Worm (Caenorhabditis elegans) whole organism, early embryonic: ENCODE results near the gene srh-138.
"Not testable (repeated sequence)": the region's sequence is repeated elsewhere in the genome, so short reads cannot be mapped to it uniquely, and the experiment has no call there.

ENCODE experiments used
- B0310.2 ChIP-seq: sonication (generic microtip); optimal IDR thresholded peaks from 2 replicates; lab custom pipeline; 2016; ENCODE audit warnings: mild to moderate bottlenecking, missing genetic modification characterization, missing compliant biosample characterization
- F13C5.2 ChIP-seq: sonication (generic microtip); optimal IDR thresholded peaks from 2 replicates; lab custom pipeline; 2017; ENCODE audit warnings: mild to moderate bottlenecking, missing genetic modification characterization, inconsistent platforms, missing compliant biosample characterization
- aly-1 ChIP-seq: sonication (generic microtip); optimal IDR thresholded peaks from 2 replicates; lab custom pipeline; 2016; ENCODE audit warnings: missing genetic modification characterization, missing compliant biosample characterization
- ama-1 ChIP-seq: fragments of 150-350 bp; optimal IDR thresholded peaks from 2 replicates; lab custom pipeline; 2014
- ceh-13 ChIP-seq: fragments of 200-800 bp; sonication (Bioruptor generic); optimal IDR thresholded peaks from 2 replicates; lab custom pipeline; 2018; ENCODE audit warnings: mild to moderate bottlenecking, missing genetic modification characterization, missing compliant biosample characterization
- ceh-36 ChIP-seq: sonication (generic microtip); optimal IDR thresholded peaks from 2 replicates; lab custom pipeline; 2016; ENCODE audit warnings: missing genetic modification characterization, inconsistent platforms, missing compliant biosample characterization
- ets-7 ChIP-seq: sonication (generic microtip); optimal IDR thresholded peaks from 2 replicates; lab custom pipeline; 2016; ENCODE audit warnings: missing genotype, missing genetic modification characterization, missing compliant biosample characterization
- flt-1 ChIP-seq: fragments of 200-800 bp; sonication (Bioruptor generic); IDR thresholded peaks from 2 replicates; pipeline ENCODE4 v1.3.6; 2022; ENCODE audit warnings: missing genetic modification characterization, missing compliant biosample characterization
- hmbx-1 ChIP-seq: sonication (generic microtip); optimal IDR thresholded peaks from 2 replicates; lab custom pipeline; 2016; ENCODE audit warnings: mild to moderate bottlenecking, missing genetic modification characterization, missing compliant biosample characterization
- hmg-4 ChIP-seq: fragments of 200-800 bp; sonication (Bioruptor generic); optimal IDR thresholded peaks from 2 replicates; lab custom pipeline; 2018; ENCODE audit warnings: mild to moderate bottlenecking, missing genetic modification characterization, missing compliant biosample characterization
- hnd-1 ChIP-seq: sonication (generic microtip); optimal IDR thresholded peaks from 2 replicates; lab custom pipeline; 2016; ENCODE audit warnings: missing genetic modification characterization, missing compliant biosample characterization
- pes-1 ChIP-seq: fragments of 200-800 bp; sonication (Bioruptor generic); IDR thresholded peaks from 2 replicates; pipeline ENCODE4 v1.3.6; 2022; ENCODE audit warnings: missing genetic modification reagents, missing genetic modification characterization, missing compliant biosample characterization
- scrt-1 ChIP-seq: fragments of 200-800 bp; sonication (Bioruptor generic); IDR thresholded peaks from 2 replicates; pipeline ENCODE4 v1.3.6; 2022; ENCODE audit warnings: missing genetic modification characterization, missing compliant biosample characterization
- sea-1 ChIP-seq: fragments of 200-800 bp; sonication (Bioruptor generic); conservative IDR thresholded peaks from 2 replicates; pipeline ENCODE4 v1.3.6; 2022; ENCODE audit warnings: missing genetic modification characterization, missing compliant biosample characterization
- tbx-11 ChIP-seq: fragments of 200-800 bp; sonication (Bioruptor generic); IDR thresholded peaks from 2 replicates; pipeline ENCODE4 v1.3.6; 2022; ENCODE audit warnings: missing genetic modification characterization, missing compliant biosample characterization
- tbx-37 ChIP-seq: fragments of 200-800 bp; sonication (Bioruptor generic); conservative IDR thresholded peaks from 2 replicates; pipeline ENCODE4 v1.3.6; 2022; ENCODE audit warnings: missing genetic modification reagents, missing genetic modification characterization, missing compliant biosample characterization
- tra-4 ChIP-seq: sonication (generic microtip); optimal IDR thresholded peaks from 2 replicates; lab custom pipeline; 2017; ENCODE audit warnings: missing genetic modification characterization, missing compliant biosample characterization

The srh-138 gene

DNA sequence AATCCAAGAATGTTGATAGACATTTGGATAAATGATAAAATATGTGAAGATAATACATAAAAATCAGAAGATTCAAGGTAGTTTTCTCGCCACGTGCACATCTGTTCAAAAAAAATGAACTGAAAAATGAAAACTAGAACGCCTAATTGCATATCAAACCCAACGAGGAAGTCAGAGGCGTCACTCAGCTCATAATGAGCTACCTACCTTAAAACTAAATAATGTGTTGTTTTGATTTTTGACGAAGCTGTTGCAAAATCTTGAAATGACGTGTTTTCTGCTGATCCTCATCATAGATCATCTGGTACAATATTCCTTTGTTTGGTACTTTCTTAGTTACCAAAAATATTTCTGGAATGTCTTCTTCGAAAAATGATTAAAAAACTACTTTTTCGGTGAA, at the start of gene srh-138:
srh-138 (minus strand) TSS at position 101 of the 400 bp plus-strand sequence.
- TF ChIP-seq hmbx-1 (tag; lab: Kevin White, UChicago), result no peak
- no peak for TF ChIP-seq tra-4 (tag; lab: Kevin White, UChicago)
- TF ChIP-seq B0310.2, result no peak
- TF ChIP-seq scrt-1 (GFP tag; lab: Robert Waterston, UW), result no peak
- no peak for TF ChIP-seq flt-1 (GFP tag; lab: Robert Waterston, UW)
- TF ChIP-seq tbx-37 (GFP tag; lab: Robert Waterston, UW), result no peak
- TF ChIP-seq hnd-1 (tag; lab: Kevin White, UChicago), result no peak
- TF ChIP-seq hmg-4 (GFP tag; lab: Kevin White, UChicago), result no peak
- TF ChIP-seq pes-1, result no peak
- no peak for TF ChIP-seq ceh-13
- no peak for TF ChIP-seq ets-7 (tag; lab: Kevin White, UChicago)
- TF ChIP-seq sea-1, result no peak

- TF ChIP-seq scrt-1 (GFP tag; lab: Robert Waterston, UW) (no peak), tra-4 (tag; lab: Kevin White, UChicago) (no peak), flt-1 (GFP tag; lab: Robert Waterston, UW) (no peak), hmg-4 (GFP tag; lab: Kevin White, UChicago) (no peak), F13C5.2 (tag; lab: Kevin White, UChicago) (no peak), B0310.2 (no peak), tbx-37 (GFP tag; lab: Robert Waterston, UW) (no peak), ceh-13 (no peak), hmbx-1 (tag; lab: Kevin White, UChicago) (no peak), hnd-1 (tag; lab: Kevin White, UChicago) (no peak)
These were observed 46.8 kb upstream of the srh-138 start, which contains the start of gene F36D3.4 for ce11 chrV:16517619-16518018. Gene F36D3.4 (minus strand): TSS chrV:16517719.

DNA sequence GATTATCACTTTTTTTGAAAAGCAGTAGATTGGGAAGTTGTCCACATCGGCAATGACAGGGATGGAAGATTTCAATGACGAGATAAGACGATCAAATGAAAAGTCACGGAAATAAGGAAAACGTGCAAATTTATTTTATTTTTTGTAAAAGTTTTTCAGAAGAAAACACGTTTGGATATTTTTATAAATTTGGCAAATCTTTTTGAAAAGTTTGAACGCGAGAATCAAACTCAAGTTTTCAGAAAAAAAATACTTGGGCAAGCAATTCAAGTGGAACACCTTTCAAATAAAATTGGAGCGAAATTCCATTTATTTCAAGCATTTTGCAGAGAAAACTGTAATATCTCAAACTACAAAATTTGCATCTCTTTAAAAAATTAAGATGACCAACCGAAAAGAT, 44.3 kb upstream of the srh-138 start, which contains the start of gene F36D3.5:
F36D3.5 (minus strand) TSS at position 101 of the 400 bp plus-strand sequence.
- TF ChIP-seq pes-1; scrt-1 (GFP tag; lab: Robert Waterston, UW); tra-4 (tag; lab: Kevin White, UChicago): not testable (repeated sequence)

ce11 chrV:16508667-16509066, 37.9 kb upstream of the srh-138 start, which contains the start of gene srr-3:
Gene srr-3 (minus strand): TSS chrV:16508767.
- TF ChIP-seq F13C5.2 (tag; lab: Kevin White, UChicago) (no peak), tbx-37 (GFP tag; lab: Robert Waterston, UW) (no peak), scrt-1 (GFP tag; lab: Robert Waterston, UW) (no peak), flt-1 (GFP tag; lab: Robert Waterston, UW) (no peak), hmg-4 (GFP tag; lab: Kevin White, UChicago) (no peak), tbx-11 (no peak), ceh-36 (tag; lab: Kevin White, UChicago) (no peak)

DNA sequence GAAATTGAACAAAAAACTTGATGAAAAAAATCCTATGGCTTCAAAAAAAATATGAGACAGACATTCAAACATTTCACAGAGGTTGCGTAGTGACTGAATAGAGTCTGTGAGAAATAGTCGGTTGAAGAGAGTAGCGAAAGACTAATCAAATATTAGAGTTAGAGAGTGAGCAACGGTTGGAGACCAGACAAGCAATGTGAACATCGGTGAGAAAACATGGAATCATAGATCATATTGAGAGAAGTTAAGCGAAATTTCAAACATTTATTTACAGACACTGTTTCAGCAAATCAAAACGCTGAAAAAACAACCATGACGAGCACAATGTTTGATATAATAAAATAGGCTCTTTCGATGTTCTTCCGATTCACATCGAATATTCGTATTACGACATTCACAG, 35.8 kb upstream of the srh-138 start:
- no peak for TF ChIP-seq pes-1
- TF ChIP-seq F13C5.2 (tag; lab: Kevin White, UChicago), result no peak
- TF ChIP-seq tbx-11, result no peak
- TF ChIP-seq aly-1 (tag; lab: Kevin White, UChicago), result no peak
- TF ChIP-seq hmbx-1 (tag; lab: Kevin White, UChicago), result no peak
- no peak for TF ChIP-seq ceh-36 (tag; lab: Kevin White, UChicago)
- TF ChIP-seq tra-4 (tag; lab: Kevin White, UChicago), result no peak
- TF ChIP-seq scrt-1 (GFP tag; lab: Robert Waterston, UW), result no peak
- TF ChIP-seq ama-1, result no peak
- TF ChIP-seq sea-1, result no peak
- TF ChIP-seq ets-7 (tag; lab: Kevin White, UChicago), result no peak
- TF ChIP-seq hnd-1 (tag; lab: Kevin White, UChicago), result no peak
- no peak for TF ChIP-seq flt-1 (GFP tag; lab: Robert Waterston, UW)
- TF ChIP-seq tbx-37 (GFP tag; lab: Robert Waterston, UW), result no peak
- TF ChIP-seq hmg-4 (GFP tag; lab: Kevin White, UChicago), result no peak
- TF ChIP-seq ceh-13, result no peak
- TF ChIP-seq B0310.2, result no peak

DNA sequence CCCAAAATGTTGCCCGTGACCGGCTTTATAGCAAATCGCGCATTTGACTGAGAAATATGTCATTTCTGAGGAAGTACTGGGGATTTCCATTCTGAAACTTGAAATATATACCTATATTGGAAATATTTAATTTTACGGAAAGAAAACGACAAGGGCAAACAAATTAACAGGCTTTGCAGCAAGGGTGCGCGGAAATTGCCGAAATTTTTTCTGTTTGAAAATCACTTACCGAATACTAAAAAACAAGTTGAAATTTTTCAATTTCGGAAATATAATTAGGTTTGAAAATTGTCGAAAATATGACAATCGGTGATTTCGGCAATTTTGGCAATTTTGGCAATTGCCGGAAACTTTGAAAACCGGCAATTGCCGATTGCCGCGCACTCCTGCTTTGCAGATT, 35.0 kb upstream of the srh-138 start, which contains the start of gene nhr-54:
nhr-54 (minus strand) TSS at position 101 of the 400 bp plus-strand sequence.
- no peak for TF ChIP-seq tbx-37 (GFP tag; lab: Robert Waterston, UW)
- no peak for TF ChIP-seq B0310.2
- no peak for TF ChIP-seq ets-7 (tag; lab: Kevin White, UChicago)
- TF ChIP-seq F13C5.2 (tag; lab: Kevin White, UChicago), result no peak
- no peak for TF ChIP-seq ceh-13
- TF ChIP-seq ceh-36 (tag; lab: Kevin White, UChicago), result no peak

DNA sequence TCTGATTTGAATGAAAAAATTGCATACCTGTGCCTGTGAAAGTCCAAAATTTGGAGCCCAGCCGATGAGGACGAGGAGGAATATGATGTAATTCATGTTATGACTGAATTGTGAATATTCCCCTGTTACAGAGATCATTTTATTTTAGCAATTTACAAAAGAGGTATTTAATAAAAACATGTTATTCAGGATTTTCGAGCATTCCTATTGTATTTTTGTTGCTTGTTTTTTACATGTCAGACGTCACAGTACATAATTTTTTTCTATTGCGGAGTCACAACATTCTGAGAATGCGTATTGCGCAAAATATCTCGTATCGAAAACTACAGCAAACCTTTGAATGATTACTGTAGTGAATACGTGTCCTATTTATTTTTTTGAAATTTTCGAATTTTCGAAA, 32.3 kb upstream of the srh-138 start, which contains the start of gene F36D3.14:
F36D3.14 (minus strand) TSS at position 101 of the 400 bp plus-strand sequence.
- TF ChIP-seq ets-7 (tag; lab: Kevin White, UChicago), result no peak
- no peak for TF ChIP-seq aly-1 (tag; lab: Kevin White, UChicago)
- no peak for TF ChIP-seq hnd-1 (tag; lab: Kevin White, UChicago)
- TF ChIP-seq pes-1, result no peak
- TF ChIP-seq hmbx-1 (tag; lab: Kevin White, UChicago), result no peak
- TF ChIP-seq B0310.2, result no peak
- no peak for TF ChIP-seq ama-1
- TF ChIP-seq ceh-36 (tag; lab: Kevin White, UChicago), result no peak
- TF ChIP-seq flt-1 (GFP tag; lab: Robert Waterston, UW), result no peak
- no peak for TF ChIP-seq ceh-13
- TF ChIP-seq tra-4 (tag; lab: Kevin White, UChicago), result no peak
- no peak for TF ChIP-seq F13C5.2 (tag; lab: Kevin White, UChicago)
- TF ChIP-seq tbx-37 (GFP tag; lab: Robert Waterston, UW), result no peak
- no peak for TF ChIP-seq tbx-11
- no peak for TF ChIP-seq sea-1

ce11 chrV:16499006-16499405, 28.2 kb upstream of the srh-138 start, which contains the start of gene F36D3.1:
Gene F36D3.1 (plus strand): TSS chrV:16499352.
- TF ChIP-seq ceh-13, result no peak
- no peak for TF ChIP-seq F13C5.2 (tag; lab: Kevin White, UChicago)
- TF ChIP-seq hmbx-1 (tag; lab: Kevin White, UChicago), result no peak
- no peak for TF ChIP-seq scrt-1 (GFP tag; lab: Robert Waterston, UW)
- TF ChIP-seq sea-1, result no peak
- no peak for TF ChIP-seq hmg-4 (GFP tag; lab: Kevin White, UChicago)
- no peak for TF ChIP-seq aly-1 (tag; lab: Kevin White, UChicago)
